Worm (Caenorhabditis elegans) whole organism, L4 larva: Measurements from ENCODE around the gene pkc-3.

ENCODE experiments used
- T26A8.4 ChIP-seq: fragments of 200-800 bp; sonication (Bioruptor generic); IDR thresholded peaks from 2 replicates; pipeline ENCODE4 v1.3.6; 2022; ENCODE audit warnings: missing genetic modification characterization, missing compliant biosample characterization
- ZK546.5 ChIP-seq, 2 experiments: sonication (generic microtip); optimal IDR thresholded peaks; 2 replicates each; lab custom pipeline; 2017; ENCODE audit warnings: missing biosample characterization in 2 of 2, missing genetic modification characterization in 2 of 2
- aha-1 ChIP-seq: fragments of 150-350 bp; peaks from one replicate; lab custom pipeline; 2014; ENCODE audit warnings: missing biosample characterization, missing genetic modification characterization
- ceh-20 ChIP-seq: fragments of 200-800 bp; sonication (Bioruptor generic); IDR thresholded peaks from 2 replicates; pipeline ENCODE4 v1.3.6; 2022; ENCODE audit warnings: missing genetic modification reagents, missing genetic modification characterization, missing compliant biosample characterization
- cey-2 ChIP-seq: sonication (generic microtip); optimal IDR thresholded peaks from 3 replicates; lab custom pipeline; 2017; ENCODE audit warnings: missing genetic modification characterization, mild to moderate bottlenecking, missing compliant biosample characterization, antibody characterized with exemption, borderline replicate concordance; ENCODE audit not compliant: insufficient read depth
- daf-16 ChIP-seq, 3 experiments: sonication (generic microtip); optimal IDR thresholded peaks; 2 replicates each; lab custom pipeline; 2016 to 2017; ENCODE audit warnings: missing genetic modification characterization in 3 of 3, missing genetic modification reagents in 3 of 3, mild to moderate bottlenecking in 2 of 3, missing compliant biosample characterization in 2 of 3, missing biosample characterization in 1 of 3, moderate library complexity in 1 of 3
- dmd-6 ChIP-seq: fragments of 200-800 bp; sonication (Bioruptor generic); IDR thresholded peaks from 2 replicates; pipeline ENCODE4 v1.3.6; 2022; ENCODE audit warnings: missing genetic modification reagents, missing genetic modification characterization, missing compliant biosample characterization
- dpl-1 ChIP-seq: fragments of 150-350 bp; optimal IDR thresholded peaks from 2 replicates; lab custom pipeline; 2014; ENCODE audit warnings: missing biosample characterization, missing genetic modification reagents, missing genetic modification characterization
- dve-1 ChIP-seq: sonication (generic microtip); optimal IDR thresholded peaks from 2 replicates; lab custom pipeline; 2017; ENCODE audit warnings: antibody characterized with exemption, mild to moderate bottlenecking, missing genetic modification characterization, missing compliant biosample characterization; ENCODE audit not compliant: insufficient read depth
- gei-8 ChIP-seq: fragments of 200-800 bp; sonication (Bioruptor generic); optimal IDR thresholded peaks from 2 replicates; lab custom pipeline; 2018; ENCODE audit warnings: mild to moderate bottlenecking, missing genetic modification characterization, missing compliant biosample characterization
- hif-1 ChIP-seq, 2 experiments: sonication (generic microtip); optimal IDR thresholded peaks; 2 replicates each; lab custom pipeline; 2016 to 2017; ENCODE audit warnings: missing compliant biosample characterization in 2 of 2, missing genetic modification characterization in 2 of 2, missing genetic modification reagents in 2 of 2, missing genotype in 2 of 2, mild to moderate bottlenecking in 1 of 2
- hlh-11 ChIP-seq: fragments of 200-800 bp; sonication (Bioruptor generic); optimal IDR thresholded peaks from 2 replicates; lab custom pipeline; 2018; ENCODE audit warnings: mild to moderate bottlenecking, missing genetic modification characterization, missing compliant biosample characterization
- hlh-30 ChIP-seq: sonication (generic microtip); optimal IDR thresholded peaks from 2 replicates; lab custom pipeline; 2017; ENCODE audit warnings: antibody characterized with exemption, mild to moderate bottlenecking, missing genetic modification characterization, missing compliant biosample characterization; ENCODE audit not compliant: insufficient read depth
- lin-38 ChIP-seq: fragments of 200-800 bp; sonication (Bioruptor generic); IDR thresholded peaks from 2 replicates; pipeline ENCODE4 v1.3.6; 2022; ENCODE audit warnings: missing genetic modification reagents, missing genetic modification characterization, missing compliant biosample characterization
- lin-39 ChIP-seq: fragments of 150-350 bp; optimal IDR thresholded peaks from 2 replicates; lab custom pipeline; 2014; ENCODE audit warnings: missing biosample characterization, missing genetic modification reagents, missing genetic modification characterization
- lsy-2 ChIP-seq, 2 experiments: fragments of 150-350 bp in 1 of 2; sonication (generic microtip) in 1 of 2; optimal IDR thresholded peaks; 2 replicates each; lab custom pipeline; 2014 to 2017; ENCODE audit warnings: missing biosample characterization in 2 of 2, missing genetic modification characterization in 2 of 2
- mdl-1 ChIP-seq, 2 experiments: fragments of 150-350 bp in 1 of 2; sonication (generic microtip) in 1 of 2; optimal IDR thresholded peaks; 2 replicates each; lab custom pipeline; 2014 to 2017; ENCODE audit warnings: missing biosample characterization in 2 of 2, missing genetic modification characterization in 2 of 2
- mep-1 ChIP-seq: fragments of 150-350 bp; sonication (generic microtip); optimal IDR thresholded peaks from 3 replicates; lab custom pipeline; 2014; ENCODE audit warnings: missing biosample characterization, missing genetic modification characterization
- mes-2 ChIP-seq: sonication (generic microtip); optimal IDR thresholded peaks from 2 replicates; lab custom pipeline; 2016; ENCODE audit warnings: missing genotype, mild to moderate bottlenecking, missing genetic modification characterization, missing compliant biosample characterization; ENCODE audit not compliant: poor library complexity, severe bottlenecking
- mxl-3 ChIP-seq: fragments of 200-800 bp; sonication (Bioruptor generic); optimal IDR thresholded peaks from 2 replicates; lab custom pipeline; 2018; ENCODE audit warnings: mild to moderate bottlenecking, missing genetic modification characterization, missing compliant biosample characterization
- nhr-11 ChIP-seq: fragments of 150-350 bp; optimal IDR thresholded peaks from 2 replicates; lab custom pipeline; 2014; ENCODE audit warnings: missing biosample characterization, missing genetic modification characterization
- nhr-25 ChIP-seq: sonication (generic microtip); optimal IDR thresholded peaks from 2 replicates; lab custom pipeline; 2017; ENCODE audit warnings: missing genetic modification characterization, mild to moderate bottlenecking, missing compliant biosample characterization, antibody characterized with exemption, moderate library complexity, borderline replicate concordance; ENCODE audit not compliant: insufficient read depth
- nhr-28 ChIP-seq: fragments of 150-350 bp; optimal IDR thresholded peaks from 2 replicates; lab custom pipeline; 2014; ENCODE audit warnings: missing biosample characterization, missing genetic modification characterization
- nhr-48 ChIP-seq: sonication (generic microtip); optimal IDR thresholded peaks from 2 replicates; lab custom pipeline; 2016; ENCODE audit warnings: mild to moderate bottlenecking, missing genetic modification characterization, missing compliant biosample characterization
- nhr-6 ChIP-seq: fragments of 150-350 bp; optimal IDR thresholded peaks from 2 replicates; lab custom pipeline; 2014; ENCODE audit warnings: missing biosample characterization, missing genetic modification characterization
- nhr-76 ChIP-seq: fragments of 150-350 bp; optimal IDR thresholded peaks from 2 replicates; lab custom pipeline; 2014; ENCODE audit warnings: missing biosample characterization, missing genetic modification characterization
- nhr-77 ChIP-seq: fragments of 150-350 bp; optimal IDR thresholded peaks from 2 replicates; lab custom pipeline; 2014; ENCODE audit warnings: missing biosample characterization, missing genetic modification characterization
- pha-4 ChIP-seq, 2 experiments: fragments of 150-350 bp in 1 of 2; fragments of 200-800 bp in 1 of 2; sonication (Bioruptor generic) in 1 of 2; IDR thresholded peaks in 1 of 2; optimal IDR thresholded peaks in 1 of 2; 2 replicates each; pipeline versions ENCODE4 v1.3.6 to Lab custom; 2014 to 2022; ENCODE audit warnings: missing genetic modification characterization in 2 of 2, missing genetic modification reagents in 2 of 2, missing biosample characterization in 1 of 2, missing compliant biosample characterization in 1 of 2
- pqm-1 ChIP-seq: sonication (generic microtip); optimal IDR thresholded peaks from 2 replicates; lab custom pipeline; 2017; ENCODE audit warnings: missing biosample characterization, missing genetic modification characterization
- saeg-2 ChIP-seq: fragments of 200-800 bp; sonication (Bioruptor generic); IDR thresholded peaks from 2 replicates; pipeline ENCODE4 v1.3.6; 2022; ENCODE audit warnings: missing genetic modification reagents, missing genetic modification characterization, missing compliant biosample characterization
- tag-97 ChIP-seq: fragments of 200-800 bp; sonication (Bioruptor generic); IDR thresholded peaks from 2 replicates; pipeline ENCODE4 v1.3.6; 2022; ENCODE audit warnings: missing genetic modification characterization, missing compliant biosample characterization
- unc-62 ChIP-seq, 3 experiments: fragments of 150-350 bp in 1 of 3; sonication (generic microtip); optimal IDR thresholded peaks in 2 of 3; peaks in 1 of 3; 1 replicate in 1 of 3; 2 replicates in 2 of 3; lab custom pipeline; 2014 to 2017; ENCODE audit warnings: missing biosample characterization in 3 of 3, missing genetic modification characterization in 3 of 3, missing genetic modification reagents in 3 of 3, missing genotype in 1 of 3
- vab-7 ChIP-seq: fragments of 200-800 bp; sonication (Bioruptor generic); IDR thresholded peaks from 2 replicates; pipeline ENCODE4 v1.3.6; 2022; ENCODE audit warnings: missing genetic modification reagents, missing genetic modification characterization, missing compliant biosample characterization
- ztf-11 ChIP-seq: fragments of 150-350 bp; optimal IDR thresholded peaks from 2 replicates; lab custom pipeline; 2014; ENCODE audit warnings: missing biosample characterization, missing genetic modification characterization

pkc-3 gene

DNA sequence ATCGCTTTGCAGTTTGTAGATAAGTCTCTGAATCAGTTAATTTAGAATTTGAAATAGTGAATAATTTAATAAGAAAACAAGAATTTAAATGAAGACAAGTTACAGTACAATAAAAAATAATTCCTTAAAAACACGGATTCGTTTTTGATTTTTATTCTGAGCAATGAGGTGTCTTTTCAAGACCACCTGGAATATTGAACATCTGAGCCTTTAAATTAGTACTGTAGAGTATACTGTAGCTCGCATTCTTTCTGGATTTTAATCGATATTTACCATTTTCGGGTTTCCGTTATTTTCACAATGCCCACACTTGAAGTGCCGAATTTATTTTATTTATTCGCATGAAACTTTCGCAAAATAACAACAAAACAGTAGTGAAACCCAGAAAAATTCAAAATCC, 44.0 kb downstream of the pkc-3 start, which contains the start of gene F07F6.7 (continued):
- no peak for TF ChIP-seq ceh-20 (GFP tag; lab: Robert Waterston, UW)
- no peak for TF ChIP-seq ZK546.5 (tag; optimal IDR thresholded peaks at IDR 0.05; lab: Kevin White, UChicago)
- TF ChIP-seq ztf-11 (tag; lab: Kevin White, UChicago), result no peak
- TF ChIP-seq lin-39, result no peak
- TF ChIP-seq, all 104 proteins: peak for 6

DNA sequence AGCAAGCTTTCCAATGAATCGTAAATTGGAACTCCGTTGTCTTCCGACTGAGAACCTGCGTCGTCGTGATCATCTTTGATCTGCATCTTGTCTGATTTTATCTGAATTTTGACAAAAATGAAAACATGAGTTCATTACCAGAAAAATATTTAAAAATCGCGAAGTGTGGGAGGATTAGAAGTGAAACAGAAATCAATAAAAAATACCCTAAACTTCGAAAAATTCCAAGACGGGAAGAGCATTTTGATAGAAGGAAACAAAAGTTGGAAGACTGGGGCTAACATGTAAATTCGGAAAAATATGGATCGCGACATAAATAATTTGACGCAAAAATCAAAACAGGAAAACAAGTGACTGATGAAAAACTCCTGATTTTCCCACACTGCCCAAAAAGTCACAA, 45.8 kb downstream of the pkc-3 start, which contains the start of gene F07F6.8:
Gene F07F6.8 (minus strand): TSS at position 101 of the 400 bp plus-strand sequence.
- peak; percentile 31 for TF ChIP-seq aha-1 (tag; lab: Kevin White, UChicago)
- TF ChIP-seq ztf-11 (tag; lab: Kevin White, UChicago), result no peak
- TF ChIP-seq tag-97 (GFP tag; lab: Robert Waterston, UW), result no peak
- TF ChIP-seq mxl-3, result no peak
- TF ChIP-seq, all 104 proteins: peak for 1

DNA sequence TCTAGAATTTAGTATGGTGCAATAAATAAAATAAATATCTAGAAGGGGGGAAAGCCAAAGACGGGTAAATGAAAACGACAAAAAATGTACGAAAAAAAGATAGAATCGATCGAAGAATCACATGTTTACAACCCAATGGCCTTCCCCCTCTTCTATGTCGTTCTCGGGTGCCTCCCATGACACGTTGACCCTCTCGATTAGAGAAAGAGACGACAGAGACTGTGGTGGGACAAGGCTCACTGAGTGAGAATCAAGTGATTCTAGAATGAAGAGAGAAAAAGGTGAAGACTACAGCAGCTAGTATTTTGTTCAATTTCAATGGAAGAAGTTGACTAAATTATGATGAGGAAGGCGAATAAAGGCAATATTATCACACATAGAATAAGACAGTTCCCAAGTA, 46.2 kb downstream of the pkc-3 start:
- TF ChIP-seq unc-62 (GFP tag; optimal IDR thresholded peaks at IDR 0.05 in 1 of 2; lab: Kevin White, UChicago) (peak in 1 of 2 experiments; percentile 51), unc-62 (tag; optimal IDR thresholded peaks at IDR 0.05; lab: Kevin White, UChicago) (no peak), hif-1 (tag; optimal IDR thresholded peaks at IDR 0.05; lab: Kevin White, UChicago) (peak in 1 of 2 experiments; percentile 36), daf-16 (GFP tag; optimal IDR thresholded peaks at IDR 0.05; lab: Kevin White, UChicago) (no peak), daf-16 (tag; optimal IDR thresholded peaks at IDR 0.05; lab: Kevin White, UChicago) (peak; percentile 63), lsy-2 (tag; optimal IDR thresholded peaks at IDR 0.05; lab: Kevin White, UChicago) (peak in 1 of 2 experiments; percentile 69), dve-1 (tag; lab: Kevin White, UChicago) (peak; percentile 51), nhr-25 (tag; lab: Kevin White, UChicago) (peak; percentile 60), pqm-1 (peak; percentile 58), mes-2 (tag; lab: Kevin White, UChicago) (peak; percentile 41), nhr-6 (tag; lab: Kevin White, UChicago) (peak; percentile 56), mdl-1 (tag; optimal IDR thresholded peaks at IDR 0.05; lab: Kevin White, UChicago) (peak in 1 of 2 experiments; percentile 78), nhr-11 (no peak), nhr-76 (tag; lab: Kevin White, UChicago) (no peak), mxl-3 (peak; percentile 58), pha-4 (GFP tag; IDR thresholded peaks at IDR 0.05; lab: Robert Waterston, UW) (peak; percentile 55), pha-4 (tag; optimal IDR thresholded peaks at IDR 0.05; lab: Kevin White, UChicago) (peak; percentile 76), T26A8.4 (GFP tag; lab: Robert Waterston, UW) (no peak), saeg-2 (GFP tag; lab: Robert Waterston, UW) (no peak), dpl-1 (GFP tag; lab: Kevin White, UChicago) (peak; percentile 16), nhr-28 (tag; lab: Kevin White, UChicago) (peak; percentile 76), cey-2 (tag; lab: Kevin White, UChicago) (no peak), vab-7 (GFP tag; lab: Robert Waterston, UW) (no peak), hlh-30 (tag; lab: Kevin White, UChicago) (peak; percentile 97), gei-8 (GFP tag; lab: Kevin White, UChicago) (no peak), nhr-77 (peak; percentile 63), mep-1 (tag; lab: Kevin White, UChicago) (peak; percentile 78), nhr-48 (tag; lab: Kevin White, UChicago) (peak; percentile 38), dmd-6 (GFP tag; lab: Robert Waterston, UW) (peak; percentile 38; the same call in 1 of the 2 replicates), lin-38 (GFP tag; lab: Robert Waterston, UW) (0 out of 2 replicates have a peak, but pooled peaks have one; percentile 9), hlh-11 (tag; lab: Kevin White, UChicago) (peak; percentile 77)
